Worm (Caenorhabditis elegans) whole organism, L4 larva: Measurements from ENCODE around the gene cccp-1.
A peak's percentile ranks its signal among the peaks of the same experiment; 100 is the strongest.

Experiments
- F10B5.3 ChIP-seq: sonication (generic microtip); optimal IDR thresholded peaks from 2 replicates; lab custom pipeline; 2016; ENCODE audit warnings: mild to moderate bottlenecking, missing genetic modification characterization, missing compliant biosample characterization
- F37D6.2 ChIP-seq: sonication (generic microtip); optimal IDR thresholded peaks from 2 replicates; lab custom pipeline; 2016; ENCODE audit warnings: mild to moderate bottlenecking, missing genetic modification characterization, missing compliant biosample characterization
- F49E8.2 ChIP-seq: sonication (generic microtip); optimal IDR thresholded peaks from 2 replicates; lab custom pipeline; 2016; ENCODE audit warnings: missing compliant biosample characterization, mild to moderate bottlenecking, missing genetic modification characterization, borderline replicate concordance
- T20F7.1 ChIP-seq: fragments of 200-800 bp; sonication (Bioruptor generic); optimal IDR thresholded peaks from 2 replicates; lab custom pipeline; 2018; ENCODE audit warnings: mild to moderate bottlenecking, missing genetic modification characterization, missing compliant biosample characterization
- T26A8.4 ChIP-seq: fragments of 200-800 bp; sonication (Bioruptor generic); IDR thresholded peaks from 2 replicates; pipeline ENCODE4 v1.3.6; 2022; ENCODE audit warnings: missing genetic modification characterization, missing compliant biosample characterization
- Y48G9A.11 ChIP-seq: fragments of 200-800 bp; sonication (Bioruptor generic); IDR thresholded peaks from 2 replicates; pipeline ENCODE4 v1.3.6; 2022; ENCODE audit warnings: missing genetic modification reagents, missing genetic modification characterization, missing compliant biosample characterization
- Y5F2A.4 ChIP-seq: fragments of 200-800 bp; sonication (Bioruptor generic); optimal IDR thresholded peaks from 2 replicates; lab custom pipeline; 2018; ENCODE audit warnings: mild to moderate bottlenecking, missing genetic modification characterization, missing compliant biosample characterization
- Y75B8A.6 ChIP-seq: fragments of 200-800 bp; sonication (Bioruptor generic); IDR thresholded peaks from 2 replicates; pipeline ENCODE4 v1.3.6; 2022; ENCODE audit warnings: missing genetic modification reagents, missing genetic modification characterization, missing compliant biosample characterization
- ZK337.2 ChIP-seq: fragments of 200-800 bp; sonication (Bioruptor generic); IDR thresholded peaks from 2 replicates; pipeline ENCODE4 v1.3.6; 2022; ENCODE audit warnings: missing genetic modification reagents, missing genetic modification characterization, missing compliant biosample characterization
- aly-2 ChIP-seq: sonication (generic microtip); optimal IDR thresholded peaks from 2 replicates; lab custom pipeline; 2018; ENCODE audit warnings: missing biosample characterization, missing genetic modification characterization
- ces-1 ChIP-seq: fragments of 150-350 bp; sonication (generic microtip); optimal IDR thresholded peaks from 4 replicates; lab custom pipeline; 2014; ENCODE audit warnings: missing biosample characterization, missing genetic modification reagents, missing genetic modification characterization
- cey-2 ChIP-seq: sonication (generic microtip); optimal IDR thresholded peaks from 3 replicates; lab custom pipeline; 2017; ENCODE audit warnings: missing genetic modification characterization, mild to moderate bottlenecking, missing compliant biosample characterization, antibody characterized with exemption, borderline replicate concordance; ENCODE audit not compliant: insufficient read depth
- daf-16 ChIP-seq, 3 experiments: sonication (generic microtip); optimal IDR thresholded peaks; 2 replicates each; lab custom pipeline; 2016 to 2017; ENCODE audit warnings: missing genetic modification characterization in 3 of 3, missing genetic modification reagents in 3 of 3, mild to moderate bottlenecking in 2 of 3, missing compliant biosample characterization in 2 of 3, missing biosample characterization in 1 of 3, moderate library complexity in 1 of 3
- dmd-8 ChIP-seq: fragments of 200-800 bp; sonication (Bioruptor generic); IDR thresholded peaks from 2 replicates; pipeline ENCODE4 v1.3.6; 2022; ENCODE audit warnings: missing genetic modification characterization, missing compliant biosample characterization
- dmd-9 ChIP-seq: fragments of 200-800 bp; sonication (Bioruptor generic); IDR thresholded peaks from 2 replicates; pipeline ENCODE4 v1.3.6; 2022; ENCODE audit warnings: missing genetic modification reagents, missing genetic modification characterization, missing compliant biosample characterization
- dpl-1 ChIP-seq: fragments of 150-350 bp; optimal IDR thresholded peaks from 2 replicates; lab custom pipeline; 2014; ENCODE audit warnings: missing biosample characterization, missing genetic modification reagents, missing genetic modification characterization
- dve-1 ChIP-seq: sonication (generic microtip); optimal IDR thresholded peaks from 2 replicates; lab custom pipeline; 2017; ENCODE audit warnings: antibody characterized with exemption, mild to moderate bottlenecking, missing genetic modification characterization, missing compliant biosample characterization; ENCODE audit not compliant: insufficient read depth
- fkh-10 ChIP-seq: fragments of 150-350 bp; optimal IDR thresholded peaks from 2 replicates; lab custom pipeline; 2014; ENCODE audit warnings: missing biosample characterization, missing genetic modification reagents, missing genetic modification characterization
- hif-1 ChIP-seq, 2 experiments: sonication (generic microtip); optimal IDR thresholded peaks; 2 replicates each; lab custom pipeline; 2016 to 2017; ENCODE audit warnings: missing compliant biosample characterization in 2 of 2, missing genetic modification characterization in 2 of 2, missing genetic modification reagents in 2 of 2, missing genotype in 2 of 2, mild to moderate bottlenecking in 1 of 2
- lim-7 ChIP-seq: fragments of 200-800 bp; sonication (Bioruptor generic); IDR thresholded peaks from 2 replicates; pipeline ENCODE4 v1.3.6; 2022; ENCODE audit warnings: missing genetic modification characterization, missing compliant biosample characterization
- lin-15B ChIP-seq: fragments of 150-350 bp; sonication (generic microtip); optimal IDR thresholded peaks from 3 replicates; lab custom pipeline; 2014; ENCODE audit warnings: missing biosample characterization, missing genetic modification characterization
- lin-29 ChIP-seq: fragments of 200-800 bp; sonication (Bioruptor generic); IDR thresholded peaks from 2 replicates; pipeline ENCODE4 v1.3.6; 2022; ENCODE audit warnings: missing genetic modification reagents, missing genetic modification characterization, missing compliant biosample characterization
- lin-38 ChIP-seq: fragments of 200-800 bp; sonication (Bioruptor generic); IDR thresholded peaks from 2 replicates; pipeline ENCODE4 v1.3.6; 2022; ENCODE audit warnings: missing genetic modification reagents, missing genetic modification characterization, missing compliant biosample characterization
- lin-39 ChIP-seq: fragments of 150-350 bp; optimal IDR thresholded peaks from 2 replicates; lab custom pipeline; 2014; ENCODE audit warnings: missing biosample characterization, missing genetic modification reagents, missing genetic modification characterization
- lir-3 ChIP-seq: sonication (generic microtip); optimal IDR thresholded peaks from 2 replicates; lab custom pipeline; 2016; ENCODE audit warnings: mild to moderate bottlenecking, missing genetic modification characterization, missing compliant biosample characterization
- lsy-2 ChIP-seq, 2 experiments: fragments of 150-350 bp in 1 of 2; sonication (generic microtip) in 1 of 2; optimal IDR thresholded peaks; 2 replicates each; lab custom pipeline; 2014 to 2017; ENCODE audit warnings: missing biosample characterization in 2 of 2, missing genetic modification characterization in 2 of 2
- mdl-1 ChIP-seq, 2 experiments: fragments of 150-350 bp in 1 of 2; sonication (generic microtip) in 1 of 2; optimal IDR thresholded peaks; 2 replicates each; lab custom pipeline; 2014 to 2017; ENCODE audit warnings: missing biosample characterization in 2 of 2, missing genetic modification characterization in 2 of 2
- mdt-29 ChIP-seq: fragments of 200-800 bp; sonication (Bioruptor generic); IDR thresholded peaks from 2 replicates; pipeline ENCODE4 v1.3.6; 2022; ENCODE audit warnings: missing genetic modification reagents, missing genetic modification characterization, missing compliant biosample characterization
- mep-1 ChIP-seq: fragments of 150-350 bp; sonication (generic microtip); optimal IDR thresholded peaks from 3 replicates; lab custom pipeline; 2014; ENCODE audit warnings: missing biosample characterization, missing genetic modification characterization
- mxl-2 ChIP-seq: fragments of 200-800 bp; sonication (Bioruptor generic); conservative IDR thresholded peaks from 2 replicates; pipeline ENCODE4 v1.3.6; 2022; ENCODE audit warnings: missing genetic modification reagents, missing genetic modification characterization, missing compliant biosample characterization
- nhr-102 ChIP-seq: sonication (generic microtip); optimal IDR thresholded peaks from 2 replicates; lab custom pipeline; 2016; ENCODE audit warnings: mild to moderate bottlenecking, missing genetic modification characterization, moderate library complexity, missing compliant biosample characterization
- nhr-11 ChIP-seq: fragments of 150-350 bp; optimal IDR thresholded peaks from 2 replicates; lab custom pipeline; 2014; ENCODE audit warnings: missing biosample characterization, missing genetic modification characterization
- nhr-41 ChIP-seq: fragments of 200-800 bp; sonication (Bioruptor generic); IDR thresholded peaks from 2 replicates; pipeline ENCODE4 v1.3.6; 2022; ENCODE audit warnings: missing genetic modification reagents, missing genetic modification characterization, missing compliant biosample characterization
- nhr-48 ChIP-seq: sonication (generic microtip); optimal IDR thresholded peaks from 2 replicates; lab custom pipeline; 2016; ENCODE audit warnings: mild to moderate bottlenecking, missing genetic modification characterization, missing compliant biosample characterization
- pha-4 ChIP-seq, 2 experiments: fragments of 150-350 bp in 1 of 2; fragments of 200-800 bp in 1 of 2; sonication (Bioruptor generic) in 1 of 2; IDR thresholded peaks in 1 of 2; optimal IDR thresholded peaks in 1 of 2; 2 replicates each; pipeline versions ENCODE4 v1.3.6 to Lab custom; 2014 to 2022; ENCODE audit warnings: missing genetic modification characterization in 2 of 2, missing genetic modification reagents in 2 of 2, missing biosample characterization in 1 of 2, missing compliant biosample characterization in 1 of 2
- php-3 ChIP-seq: fragments of 200-800 bp; sonication (Bioruptor generic); IDR thresholded peaks from 2 replicates; pipeline ENCODE4 v1.3.6; 2022; ENCODE audit warnings: missing genetic modification reagents, missing genetic modification characterization, missing compliant biosample characterization
- pqm-1 ChIP-seq: sonication (generic microtip); optimal IDR thresholded peaks from 2 replicates; lab custom pipeline; 2017; ENCODE audit warnings: missing biosample characterization, missing genetic modification characterization
- rbr-2 ChIP-seq: sonication (generic microtip); optimal IDR thresholded peaks from 2 replicates; lab custom pipeline; 2016; ENCODE audit warnings: missing genotype, missing genetic modification characterization, missing compliant biosample characterization
- saeg-2 ChIP-seq: fragments of 200-800 bp; sonication (Bioruptor generic); IDR thresholded peaks from 2 replicates; pipeline ENCODE4 v1.3.6; 2022; ENCODE audit warnings: missing genetic modification reagents, missing genetic modification characterization, missing compliant biosample characterization
- sdz-12 ChIP-seq: fragments of 200-800 bp; sonication (Bioruptor generic); optimal IDR thresholded peaks from 2 replicates; lab custom pipeline; 2018; ENCODE audit warnings: mild to moderate bottlenecking, missing genetic modification characterization, missing compliant biosample characterization
- skn-1 ChIP-seq: fragments of 150-350 bp; optimal IDR thresholded peaks from 2 replicates; lab custom pipeline; 2014; ENCODE audit warnings: missing biosample characterization, missing genetic modification characterization
- snpc-1.2 ChIP-seq: fragments of 200-800 bp; sonication (Bioruptor generic); IDR thresholded peaks from 2 replicates; pipeline ENCODE4 v1.3.6; 2022; ENCODE audit warnings: missing genetic modification reagents, missing genetic modification characterization, missing compliant biosample characterization
- unc-62 ChIP-seq, 3 experiments: fragments of 150-350 bp in 1 of 3; sonication (generic microtip); optimal IDR thresholded peaks in 2 of 3; peaks in 1 of 3; 1 replicate in 1 of 3; 2 replicates in 2 of 3; lab custom pipeline; 2014 to 2017; ENCODE audit warnings: missing biosample characterization in 3 of 3, missing genetic modification characterization in 3 of 3, missing genetic modification reagents in 3 of 3, missing genotype in 1 of 3
- vab-7 ChIP-seq: fragments of 200-800 bp; sonication (Bioruptor generic); IDR thresholded peaks from 2 replicates; pipeline ENCODE4 v1.3.6; 2022; ENCODE audit warnings: missing genetic modification reagents, missing genetic modification characterization, missing compliant biosample characterization
- zfp-2 ChIP-seq: sonication (generic microtip); optimal IDR thresholded peaks from 2 replicates; lab custom pipeline; 2016; ENCODE audit warnings: mild to moderate bottlenecking, missing genetic modification characterization, missing compliant biosample characterization
- zfp-3 ChIP-seq: fragments of 200-800 bp; sonication (Bioruptor generic); conservative IDR thresholded peaks from 2 replicates; pipeline ENCODE4 v1.3.6; 2022; ENCODE audit warnings: missing genetic modification reagents, missing genetic modification characterization, missing compliant biosample characterization
- ztf-11 ChIP-seq: fragments of 150-350 bp; optimal IDR thresholded peaks from 2 replicates; lab custom pipeline; 2014; ENCODE audit warnings: missing biosample characterization, missing genetic modification characterization

cccp-1 gene

ce11 chrIII:12528029-12528428 is 55.4 kb downstream of the cccp-1 start (continued):
- TF ChIP-seq mdl-1 (tag; optimal IDR thresholded peaks at IDR 0.05; lab: Kevin White, UChicago): no peak
- peak; percentile 29 for TF ChIP-seq mep-1 (tag; lab: Kevin White, UChicago)
- TF ChIP-seq T26A8.4 (GFP tag; lab: Robert Waterston, UW): 0 out of 2 replicates have a peak, but pooled peaks have one; percentile 23
- no peak for TF ChIP-seq lin-15B (tag; lab: Kevin White, UChicago)
- TF ChIP-seq fkh-10 (GFP tag; lab: Kevin White, UChicago): no peak
- TF ChIP-seq vab-7 (GFP tag; lab: Robert Waterston, UW): 0 out of 2 replicates have a peak, but pooled peaks have one; percentile 8
- TF ChIP-seq php-3 (GFP tag; lab: Robert Waterston, UW): no peak
- TF ChIP-seq lin-29 (GFP tag; lab: Robert Waterston, UW): no peak
- TF ChIP-seq Y5F2A.4 (GFP tag; lab: Kevin White, UChicago): no peak
- peak in 1 of 2 experiments; percentile 53 for TF ChIP-seq lsy-2 (tag; optimal IDR thresholded peaks at IDR 0.05; lab: Kevin White, UChicago)
- TF ChIP-seq dmd-9 (GFP tag; lab: Robert Waterston, UW): no peak
- no peak for TF ChIP-seq dmd-8 (GFP tag; lab: Robert Waterston, UW)
- no peak for TF ChIP-seq pha-4 (GFP tag; IDR thresholded peaks at IDR 0.05; lab: Robert Waterston, UW)
- no peak for TF ChIP-seq pha-4 (tag; optimal IDR thresholded peaks at IDR 0.05; lab: Kevin White, UChicago)
- TF ChIP-seq mdt-29: no peak
- TF ChIP-seq dve-1 (tag; lab: Kevin White, UChicago): peak; percentile 17
- TF ChIP-seq cey-2 (tag; lab: Kevin White, UChicago): no peak
- TF ChIP-seq lin-38: peak; percentile 65
- TF ChIP-seq hif-1 (tag; optimal IDR thresholded peaks at IDR 0.05; lab: Kevin White, UChicago): peak in 1 of 2 experiments; percentile 3
- TF ChIP-seq Y48G9A.11 (GFP tag; lab: Robert Waterston, UW): no peak
- peak; percentile 8 for TF ChIP-seq rbr-2
- no peak for TF ChIP-seq F37D6.2
- no peak for TF ChIP-seq pqm-1 (tag; lab: Kevin White, UChicago)
- no peak for TF ChIP-seq snpc-1.2 (GFP tag; lab: Robert Waterston, UW)
- TF ChIP-seq ztf-11 (tag; lab: Kevin White, UChicago): no peak
- TF ChIP-seq daf-16 (GFP tag; optimal IDR thresholded peaks at IDR 0.05; lab: Kevin White, UChicago): no peak
- no peak for TF ChIP-seq daf-16 (tag; optimal IDR thresholded peaks at IDR 0.05; lab: Kevin White, UChicago)
- peak; percentile 86 for TF ChIP-seq dpl-1 (GFP tag; lab: Kevin White, UChicago)
- no peak for TF ChIP-seq Y75B8A.6 (GFP tag; lab: Robert Waterston, UW)
- no peak for TF ChIP-seq lin-39 (tag; lab: Kevin White, UChicago)
- no peak for TF ChIP-seq zfp-3 (GFP tag; lab: Robert Waterston, UW)
- TF ChIP-seq nhr-11: no peak
- TF ChIP-seq nhr-102 (tag; lab: Kevin White, UChicago): no peak
- no peak for TF ChIP-seq T20F7.1 (GFP tag; lab: Kevin White, UChicago)
- no peak for TF ChIP-seq sdz-12
- TF ChIP-seq saeg-2 (GFP tag; lab: Robert Waterston, UW): no peak
- TF ChIP-seq lir-3 (tag; lab: Kevin White, UChicago): no peak
- TF ChIP-seq F49E8.2 (tag; lab: Kevin White, UChicago): no peak
- TF ChIP-seq zfp-2 (tag; lab: Kevin White, UChicago): no peak
- TF ChIP-seq ZK337.2 (GFP tag; lab: Robert Waterston, UW): no peak
- TF ChIP-seq F10B5.3 (tag; lab: Kevin White, UChicago): no peak
- no peak for TF ChIP-seq nhr-48 (tag; lab: Kevin White, UChicago)
- no peak for TF ChIP-seq nhr-41
- TF ChIP-seq ces-1 (GFP tag; lab: Kevin White, UChicago): no peak
- TF ChIP-seq skn-1: no peak
- no peak for TF ChIP-seq aly-2 (tag; lab: Kevin White, UChicago)
- no peak for TF ChIP-seq lim-7 (GFP tag; lab: Robert Waterston, UW)
- TF ChIP-seq mxl-2 (GFP tag; lab: Robert Waterston, UW): no peak
- no peak for TF ChIP-seq unc-62 (GFP tag; optimal IDR thresholded peaks at IDR 0.05 in 1 of 2; lab: Kevin White, UChicago)
- no peak for TF ChIP-seq unc-62 (tag; optimal IDR thresholded peaks at IDR 0.05; lab: Kevin White, UChicago)
- TF ChIP-seq, all 104 proteins: peak for 10
